Fruit fly (Drosophila melanogaster) whole organism, pupa: ENCODE data around the gene CG7806.

Source experiments
- CG13204 ChIP-seq: fragments of 200-800 bp; sonication (Bioruptor generic); optimal IDR thresholded peaks from 2 replicates; lab custom pipeline; 2018; ENCODE audit warnings: missing biosample characterization, mild to moderate bottlenecking, missing genetic modification characterization, moderate library complexity
- CG8301 ChIP-seq: fragments of 200-800 bp; sonication (Bioruptor generic); optimal IDR thresholded peaks from 2 replicates; lab custom pipeline; 2018; ENCODE audit warnings: missing biosample characterization, mild to moderate bottlenecking, missing genetic modification characterization
- EcR ChIP-seq: fragments of 200-800 bp; sonication (Bioruptor generic); optimal IDR thresholded peaks from 3 replicates; lab custom pipeline; 2019; ENCODE audit warnings: missing biosample characterization, missing genetic modification characterization, mild to moderate bottlenecking, moderate library complexity, missing genetic modification reagents
- gl ChIP-seq: fragments of 200-800 bp; sonication (Bioruptor generic); optimal IDR thresholded peaks from 2 replicates; lab custom pipeline; 2018; ENCODE audit warnings: missing biosample characterization, mild to moderate bottlenecking, missing genetic modification characterization
- rn ChIP-seq: fragments of 200-800 bp; sonication (Bioruptor generic); IDR thresholded peaks from 2 replicates; pipeline ENCODE4 v1.3.6; 2022; ENCODE audit warnings: missing biosample characterization, missing genetic modification characterization

dm6 chr2L:8296395-8296794 lies 14.8 kb upstream of the CG7806 start:
- TF ChIP-seq CG8301 (tag; lab: Kevin White, UChicago) = no peak
- no peak for TF ChIP-seq rn (GFP tag; lab: Robert Waterston, UW)
- no peak for TF ChIP-seq EcR (GFP tag; lab: Kevin White, UChicago)
- TF ChIP-seq CG13204 (GFP tag; lab: Kevin White, UChicago) = no peak
- TF ChIP-seq gl (tag; lab: Kevin White, UChicago) = no peak
